Fruit fly (Drosophila melanogaster) whole organism, embryonic: ENCODE results near the gene CG9664.
A peak's percentile ranks its signal among the peaks of the same experiment; 100 is the strongest.

Experiments
- CG10209 ChIP-seq: fragments of 200-800 bp; sonication (Bioruptor generic); optimal IDR thresholded peaks from 3 replicates; lab custom pipeline; 2017; ENCODE audit warnings: missing biosample characterization, mild to moderate bottlenecking, missing genetic modification characterization, missing genetic modification reagents
- CG10321 ChIP-seq: fragments of 200-800 bp; sonication (Bioruptor generic); IDR thresholded peaks from 2 replicates; pipeline ENCODE4 v1.3.6; 2022; ENCODE audit warnings: missing biosample characterization, missing genetic modification characterization
- CG10366 ChIP-seq: fragments of 200-800 bp; sonication (Bioruptor generic); IDR thresholded peaks from 2 replicates; pipeline ENCODE4 v1.3.6; 2022; ENCODE audit warnings: missing biosample characterization, missing genetic modification characterization
- CG10431 ChIP-seq: fragments of 200-800 bp; sonication (Bioruptor generic); optimal IDR thresholded peaks from 3 replicates; lab custom pipeline; 2018; ENCODE audit warnings: missing biosample characterization, mild to moderate bottlenecking, missing genetic modification characterization
- CG10979 ChIP-seq: fragments of 200-800 bp; sonication (Bioruptor generic); optimal IDR thresholded peaks from 2 replicates; lab custom pipeline; 2018; ENCODE audit warnings: missing biosample characterization, mild to moderate bottlenecking, missing genetic modification characterization, moderate library complexity
- CG12155 ChIP-seq: fragments of 200-800 bp; sonication (Bioruptor generic); optimal IDR thresholded peaks from 3 replicates; lab custom pipeline; 2016; ENCODE audit warnings: missing biosample characterization, missing genetic modification characterization
- CG12299 ChIP-seq: fragments of 200-800 bp; sonication (Bioruptor generic); optimal IDR thresholded peaks from 2 replicates; lab custom pipeline; 2018; ENCODE audit warnings: missing biosample characterization, mild to moderate bottlenecking, missing genetic modification characterization
- CG12744 ChIP-seq: fragments of 200-800 bp; sonication (Bioruptor generic); optimal IDR thresholded peaks from 2 replicates; lab custom pipeline; 2016; ENCODE audit warnings: missing biosample characterization, missing genetic modification characterization
- CG14710 ChIP-seq: fragments of 200-800 bp; sonication (Bioruptor generic); optimal IDR thresholded peaks from 3 replicates; lab custom pipeline; 2019; ENCODE audit warnings: missing biosample characterization, mild to moderate bottlenecking, missing genetic modification characterization, moderate library complexity
- CG1529 ChIP-seq: fragments of 200-800 bp; sonication (Bioruptor generic); optimal IDR thresholded peaks from 3 replicates; lab custom pipeline; 2018; ENCODE audit warnings: missing biosample characterization, missing genetic modification characterization
- CG17186 ChIP-seq: fragments of 200-800 bp; sonication (Bioruptor generic); optimal IDR thresholded peaks from 3 replicates; lab custom pipeline; 2017; ENCODE audit warnings: missing biosample characterization, missing genetic modification reagents, missing genetic modification characterization
- CG18262 ChIP-seq: fragments of 200-800 bp; optimal IDR thresholded peaks from 3 replicates; lab custom pipeline; 2019; ENCODE audit warnings: missing biosample characterization, mild to moderate bottlenecking, missing genetic modification characterization, moderate library complexity
- CG4854 ChIP-seq: fragments of 200-800 bp; sonication (Bioruptor generic); optimal IDR thresholded peaks from 2 replicates; lab custom pipeline; 2016; ENCODE audit warnings: missing biosample characterization, missing genetic modification characterization, inconsistent platforms
- CG6765 ChIP-seq: fragments of 200-800 bp; sonication (Bioruptor generic); optimal IDR thresholded peaks from 3 replicates; lab custom pipeline; 2017; ENCODE audit warnings: missing biosample characterization, mild to moderate bottlenecking, missing genetic modification characterization
- CG6791 ChIP-seq: fragments of 200-800 bp; sonication (Bioruptor generic); IDR thresholded peaks from 3 replicates; pipeline ENCODE4 v1.3.6; 2022; ENCODE audit warnings: missing biosample characterization, missing genetic modification characterization; ENCODE audit not compliant: partially characterized antibody
- CG7556 ChIP-seq: fragments of 200-800 bp; sonication (Bioruptor generic); optimal IDR thresholded peaks from 2 replicates; lab custom pipeline; 2017; ENCODE audit warnings: missing biosample characterization, mild to moderate bottlenecking, missing genetic modification characterization
- CG8388 ChIP-seq: fragments of 200-800 bp; sonication (Bioruptor generic); optimal IDR thresholded peaks from 2 replicates; lab custom pipeline; 2019; ENCODE audit warnings: missing biosample characterization, mild to moderate bottlenecking, missing genetic modification characterization, moderate library complexity
- CG9437 ChIP-seq: fragments of 200-800 bp; sonication (Bioruptor generic); optimal IDR thresholded peaks from 2 replicates; lab custom pipeline; 2018; ENCODE audit warnings: missing biosample characterization, mild to moderate bottlenecking, missing genetic modification characterization
- Dad ChIP-seq: fragments of 200-800 bp; sonication (Bioruptor generic); optimal IDR thresholded peaks from 3 replicates; lab custom pipeline; 2016; ENCODE audit warnings: missing biosample characterization, missing genetic modification characterization
- Dip3 ChIP-seq: fragments of 200-800 bp; sonication (Bioruptor generic); optimal IDR thresholded peaks from 3 replicates; lab custom pipeline; 2016; ENCODE audit warnings: missing biosample characterization, missing genetic modification characterization
- Doc3 ChIP-seq: fragments of 200-800 bp; sonication (Bioruptor generic); IDR thresholded peaks from 3 replicates; pipeline ENCODE4 v1.3.6; 2022; ENCODE audit warnings: missing biosample characterization, missing genetic modification characterization; ENCODE audit not compliant: partially characterized antibody
- Dref ChIP-seq: fragments of 200-800 bp; sonication (Bioruptor generic); IDR thresholded peaks from 2 replicates; pipeline ENCODE4 v1.3.6; 2022; ENCODE audit warnings: missing biosample characterization, missing genetic modification characterization
- H15 ChIP-seq: fragments of 200-800 bp; sonication (Bioruptor generic); IDR thresholded peaks from 3 replicates; pipeline ENCODE4 v1.3.6; 2022; ENCODE audit warnings: missing biosample characterization, missing genetic modification characterization
- Hr3 ChIP-seq: fragments of 200-800 bp; sonication (Bioruptor generic); optimal IDR thresholded peaks from 3 replicates; lab custom pipeline; 2016; ENCODE audit warnings: missing biosample characterization, missing genetic modification characterization
- Hr51 ChIP-seq, 2 experiments: fragments of 200-800 bp; sonication (Bioruptor generic); optimal IDR thresholded peaks; 2 replicates in 1 of 2; 3 replicates in 1 of 2; lab custom pipeline; 2016 to 2018; ENCODE audit warnings: missing biosample characterization in 2 of 2, missing genetic modification characterization in 2 of 2, mild to moderate bottlenecking in 1 of 2, moderate library complexity in 1 of 2
- Lim3 ChIP-seq: fragments of 200-800 bp; sonication (Bioruptor generic); IDR thresholded peaks from 2 replicates; pipeline ENCODE4 v1.3.6; 2022; ENCODE audit warnings: missing biosample characterization, missing genetic modification characterization
- NK7.1 ChIP-seq: fragments of 200-800 bp; sonication (Bioruptor generic); optimal IDR thresholded peaks from 3 replicates; lab custom pipeline; 2016; ENCODE audit warnings: missing biosample characterization, missing genetic modification characterization
- Neu2 ChIP-seq: fragments of 200-800 bp; sonication (Bioruptor generic); optimal IDR thresholded peaks from 3 replicates; lab custom pipeline; 2016; ENCODE audit warnings: missing biosample characterization, missing genetic modification characterization, borderline replicate concordance
- Pdp1 ChIP-seq, 2 experiments: fragments of 200-800 bp; sonication (Bioruptor generic); optimal IDR thresholded peaks; 3 replicates each; lab custom pipeline; 2016; ENCODE audit warnings: missing biosample characterization in 2 of 2, missing genetic modification characterization in 2 of 2, mild to moderate bottlenecking in 1 of 2, moderate library complexity in 1 of 2
- ato ChIP-seq: fragments of 200-800 bp; sonication (Bioruptor generic); IDR thresholded peaks from 2 replicates; pipeline ENCODE4 v1.3.6; 2022; ENCODE audit warnings: missing biosample characterization, missing genetic modification characterization; ENCODE audit not compliant: partially characterized antibody
- bab2 ChIP-seq: fragments of 200-800 bp; sonication (Bioruptor generic); optimal IDR thresholded peaks from 2 replicates; lab custom pipeline; 2016; ENCODE audit warnings: missing biosample characterization, missing genetic modification characterization
- bbx ChIP-seq: fragments of 200-800 bp; sonication (Bioruptor generic); IDR thresholded peaks from 2 replicates; pipeline ENCODE4 v1.3.6; 2022; ENCODE audit warnings: missing biosample characterization, missing genetic modification characterization; ENCODE audit not compliant: partially characterized antibody
- chif ChIP-seq, 2 experiments: fragments of 200-800 bp; sonication (Bioruptor generic); optimal IDR thresholded peaks; 3 replicates each; lab custom pipeline; 2016; ENCODE audit warnings: missing biosample characterization in 2 of 2, missing genetic modification characterization in 2 of 2
- crol ChIP-seq: fragments of 200-800 bp; sonication (Bioruptor generic); IDR thresholded peaks from 2 replicates; pipeline ENCODE4 v1.3.6; 2022; ENCODE audit warnings: missing biosample characterization, missing genetic modification characterization
- fd102C ChIP-seq: fragments of 200-800 bp; sonication (Bioruptor generic); optimal IDR thresholded peaks from 2 replicates; lab custom pipeline; 2018; ENCODE audit warnings: missing biosample characterization, mild to moderate bottlenecking, missing genetic modification characterization, moderate library complexity
- grn ChIP-seq: fragments of 200-800 bp; sonication (Bioruptor generic); optimal IDR thresholded peaks from 3 replicates; lab custom pipeline; 2017; ENCODE audit warnings: missing biosample characterization, missing genetic modification characterization
- inv ChIP-seq: fragments of 200-800 bp; sonication (Bioruptor generic); IDR thresholded peaks from 2 replicates; pipeline ENCODE4 v1.3.6; 2022; ENCODE audit warnings: missing biosample characterization, missing genetic modification characterization; ENCODE audit not compliant: partially characterized antibody
- ken ChIP-seq: fragments of 200-800 bp; sonication (Bioruptor generic); IDR thresholded peaks from 3 replicates; pipeline ENCODE4 v1.3.6; 2022; ENCODE audit warnings: missing biosample characterization, missing genetic modification characterization
- nau ChIP-seq: fragments of 200-800 bp; sonication (Bioruptor generic); optimal IDR thresholded peaks from 3 replicates; lab custom pipeline; 2017; ENCODE audit warnings: missing biosample characterization, mild to moderate bottlenecking, missing genetic modification characterization, missing genetic modification reagents
- org-1 ChIP-seq: fragments of 200-800 bp; sonication (Bioruptor generic); optimal IDR thresholded peaks from 2 replicates; lab custom pipeline; 2017; ENCODE audit warnings: missing biosample characterization, missing genetic modification characterization
- repo ChIP-seq: fragments of 200-800 bp; sonication (Bioruptor generic); optimal IDR thresholded peaks from 2 replicates; lab custom pipeline; 2016; ENCODE audit warnings: missing biosample characterization, missing genetic modification characterization
- ro ChIP-seq: fragments of 200-800 bp; sonication (Bioruptor generic); IDR thresholded peaks from 2 replicates; pipeline ENCODE4 v1.3.6; 2022; ENCODE audit warnings: missing biosample characterization, missing genetic modification characterization
- sc ChIP-seq, 3 experiments: fragments of >200 bp in 2 of 3; fragments of 200-800 bp in 1 of 3; sonication (Bioruptor generic) in 1 of 3; optimal IDR thresholded peaks; 2 replicates in 2 of 3; 3 replicates in 1 of 3; lab custom pipeline; 2017; ENCODE audit warnings: mild to moderate bottlenecking in 1 of 3, missing biosample characterization in 1 of 3, missing genetic modification characterization in 1 of 3, missing genetic modification reagents in 1 of 3
- so ChIP-seq: fragments of 200-800 bp; sonication (Bioruptor generic); IDR thresholded peaks from 3 replicates; pipeline ENCODE4 v1.3.6; 2022; ENCODE audit warnings: missing biosample characterization, missing genetic modification characterization
- tin ChIP-seq: fragments of 200-800 bp; sonication (Bioruptor generic); optimal IDR thresholded peaks from 3 replicates; lab custom pipeline; 2016; ENCODE audit warnings: missing biosample characterization, missing genetic modification characterization
- wek ChIP-seq: fragments of 200-800 bp; sonication (Bioruptor generic); optimal IDR thresholded peaks from 3 replicates; lab custom pipeline; 2018; ENCODE audit warnings: missing biosample characterization, mild to moderate bottlenecking, missing genetic modification characterization, moderate library complexity
- zen ChIP-seq: fragments of 200-800 bp; sonication (Bioruptor generic); optimal IDR thresholded peaks from 3 replicates; lab custom pipeline; 2018; ENCODE audit warnings: missing biosample characterization, mild to moderate bottlenecking, missing genetic modification characterization, moderate library complexity

CG9664 gene

dm6 chr2L:3301755-3302499, 7.4 kb upstream of the CG9664 start (continued):
- TF ChIP-seq CG6765 (peak; percentile 99), wek (peak; percentile 97), CG1529 (GFP tag; lab: Kevin White, UChicago) (peak; percentile 100), Dip3 (GFP tag; lab: Kevin White, UChicago) (peak; percentile 100), sc (optimal IDR thresholded peaks at IDR 0.05; lab: Kevin White, UChicago) (no peak), sc (GFP tag; optimal IDR thresholded peaks at IDR 0.05; lab: Kevin White, UChicago) (peak; percentile 99), CG10321 (GFP tag; lab: Robert Waterston, UW) (peak; percentile 88), ro (GFP tag; lab: Robert Waterston, UW) (peak; percentile 99), CG6791 (GFP tag; lab: Robert Waterston, UW) (0 out of 3 replicates have a peak, but pooled peaks have one; percentile 22), org-1 (GFP tag; lab: Kevin White, UChicago) (peak; percentile 100), CG12299 (peak; percentile 99), so (GFP tag; lab: Robert Waterston, UW) (peak; percentile 99), repo (GFP tag; lab: Kevin White, UChicago) (peak; percentile 100), NK7.1 (GFP tag; lab: Kevin White, UChicago) (peak; percentile 99), Lim3 (peak; percentile 92), Pdp1 (GFP tag; optimal IDR thresholded peaks at IDR 0.05; lab: Kevin White, UChicago) (peak; percentile 99 to 100), CG14710 (tag; lab: Kevin White, UChicago) (peak; percentile 98), CG17186 (peak; percentile 97), nau (GFP tag; lab: Kevin White, UChicago) (peak; percentile 99), CG7556 (GFP tag; lab: Kevin White, UChicago) (peak; percentile 100), H15 (GFP tag; lab: Robert Waterston, UW) (peak; percentile 99), CG9437 (GFP tag; lab: Kevin White, UChicago) (peak; percentile 96), ato (GFP tag; lab: Robert Waterston, UW) (no peak), tin (GFP tag; lab: Kevin White, UChicago) (peak; percentile 100), CG8388 (GFP tag; lab: Kevin White, UChicago) (peak; percentile 99), CG10366 (GFP tag; lab: Robert Waterston, UW) (peak; percentile 99), Doc3 (GFP tag; lab: Robert Waterston, UW) (no peak), grn (GFP tag; lab: Kevin White, UChicago) (peak; percentile 94), CG12155 (GFP tag; lab: Kevin White, UChicago) (peak; percentile 99), CG18262 (tag; lab: Kevin White, UChicago) (peak; percentile 99), CG12744 (GFP tag; lab: Kevin White, UChicago) (peak; percentile 99), Dref (GFP tag; lab: Robert Waterston, UW) (peak; percentile 58), CG10209 (GFP tag; lab: Kevin White, UChicago) (peak; percentile 100), Hr51 (GFP tag; optimal IDR thresholded peaks at IDR 0.05; lab: Kevin White, UChicago) (peak; percentile 99 to 100), inv (GFP tag; lab: Robert Waterston, UW) (no peak), Hr3 (peak; percentile 99), CG10979 (peak; percentile 99), fd102C (GFP tag; lab: Kevin White, UChicago) (peak; percentile 98), CG4854 (GFP tag; lab: Kevin White, UChicago) (peak; percentile 99), CG10431 (GFP tag; lab: Kevin White, UChicago) (peak; percentile 99), Dad (GFP tag; lab: Kevin White, UChicago) (peak; percentile 100), bab2 (peak; percentile 100), Neu2 (GFP tag; lab: Kevin White, UChicago) (peak; percentile 98), crol (GFP tag; lab: Robert Waterston, UW) (peak; percentile 97), bbx (no peak), zen (tag; lab: Kevin White, UChicago) (peak; percentile 99), chif (GFP tag; optimal IDR thresholded peaks at IDR 0.05; lab: Kevin White, UChicago) (peak; percentile 100), ken (GFP tag; lab: Robert Waterston, UW) (peak; percentile 99)
